Worm (Caenorhabditis elegans) whole organism, L3 larva: ENCODE results near the gene ngn-1.

Source experiments
- ama-1 ChIP-seq: fragments of 150-350 bp; optimal IDR thresholded peaks from 2 replicates; lab custom pipeline; 2018
- egl-5 ChIP-seq: fragments of 150-350 bp; optimal IDR thresholded peaks from 2 replicates; lab custom pipeline; 2017; ENCODE audit warnings: missing biosample characterization, missing genetic modification reagents, missing genetic modification characterization, inconsistent platforms
- elt-3 ChIP-seq, 3 experiments: fragments of 150-350 bp in 1 of 3; sonication (generic microtip) in 2 of 3; optimal IDR thresholded peaks; 2 replicates in 2 of 3; 4 replicates in 1 of 3; lab custom pipeline; 2014 to 2017; ENCODE audit warnings: missing biosample characterization in 3 of 3, missing genetic modification characterization in 3 of 3
- nhr-25 ChIP-seq: sonication (generic microtip); optimal IDR thresholded peaks from 2 replicates; lab custom pipeline; 2017; ENCODE audit warnings: missing biosample characterization, missing genetic modification characterization
- nhr-43 ChIP-seq: sonication (generic microtip); optimal IDR thresholded peaks from 2 replicates; lab custom pipeline; 2016; ENCODE audit warnings: mild to moderate bottlenecking, missing genetic modification characterization, missing compliant biosample characterization; ENCODE audit not compliant: poor library complexity, severe bottlenecking
- pqm-1 ChIP-seq: fragments of 150-350 bp; optimal IDR thresholded peaks from 2 replicates; lab custom pipeline; 2017; ENCODE audit warnings: missing biosample characterization, missing genetic modification characterization, inconsistent platforms

DNA sequence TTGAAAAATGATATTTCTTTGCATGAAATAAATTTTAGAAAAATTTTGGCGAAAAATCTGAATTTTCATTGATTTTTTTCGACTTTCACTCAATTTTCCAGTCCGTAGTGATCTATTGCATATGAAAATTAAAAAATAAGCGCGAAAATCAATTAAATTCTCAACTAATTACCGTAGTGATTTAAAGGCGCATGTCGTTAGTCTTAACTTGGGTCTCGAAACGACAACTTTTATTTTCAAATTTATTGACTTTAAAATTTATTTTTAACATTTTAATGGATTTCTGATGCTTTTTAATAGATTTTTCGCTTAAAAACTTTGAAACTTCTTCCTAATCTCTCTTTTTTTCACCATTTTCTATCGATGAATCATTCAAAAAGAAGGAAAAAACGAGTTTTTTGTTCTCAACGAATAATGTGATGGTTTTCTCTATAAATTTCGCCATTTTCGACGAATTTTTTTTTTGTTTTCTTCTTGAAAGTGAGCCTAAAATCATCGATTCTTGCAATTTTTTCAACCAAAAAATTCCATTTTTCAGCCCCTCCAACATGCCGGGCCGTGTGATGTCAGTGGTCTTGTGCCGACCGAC lies 20.5 kb downstream of the ngn-1 start, which contains the start of gene vamp-7:
- TF ChIP-seq pqm-1: no peak
- no peak for TF ChIP-seq nhr-43 (tag; lab: Kevin White, UChicago)
- TF ChIP-seq elt-3 (tag; optimal IDR thresholded peaks at IDR 0.05; lab: Kevin White, UChicago): no peak
- TF ChIP-seq ama-1 (lab: Kevin White, UChicago): no peak
- no peak for TF ChIP-seq nhr-25
- no peak for TF ChIP-seq egl-5 (tag; lab: Kevin White, UChicago)
